Worm (Caenorhabditis elegans) whole organism, late embryonic: ENCODE data around the gene vps-16.

ENCODE experiments used
- ama-1 ChIP-seq: fragments of 150-350 bp; optimal IDR thresholded peaks from 2 replicates; lab custom pipeline; 2014
- ceh-34 ChIP-seq: sonication (generic microtip); optimal IDR thresholded peaks from 2 replicates; lab custom pipeline; 2016; ENCODE audit warnings: mild to moderate bottlenecking, missing genetic modification characterization, missing compliant biosample characterization
- ceh-45 ChIP-seq: fragments of 200-800 bp; sonication (Bioruptor generic); IDR thresholded peaks from 2 replicates; pipeline ENCODE4 v1.3.6; 2022; ENCODE audit warnings: missing genetic modification reagents, missing genetic modification characterization, missing compliant biosample characterization
- dve-1 ChIP-seq: sonication (generic microtip); optimal IDR thresholded peaks from 2 replicates; lab custom pipeline; 2017; ENCODE audit warnings: antibody characterized with exemption, mild to moderate bottlenecking, missing genetic modification characterization, missing compliant biosample characterization
- lin-11 ChIP-seq: fragments of 200-800 bp; sonication (Bioruptor generic); optimal IDR thresholded peaks from 2 replicates; lab custom pipeline; 2018; ENCODE audit warnings: mild to moderate bottlenecking, missing genetic modification characterization, missing compliant biosample characterization
- madf-2 ChIP-seq: sonication (generic microtip); optimal IDR thresholded peaks from 2 replicates; lab custom pipeline; 2017; ENCODE audit warnings: missing genetic modification characterization, missing compliant biosample characterization
- nfya-1 ChIP-seq: sonication (generic microtip); optimal IDR thresholded peaks from 2 replicates; lab custom pipeline; 2017; ENCODE audit warnings: missing genetic modification characterization, mild to moderate bottlenecking, missing compliant biosample characterization, antibody characterized with exemption, moderate library complexity
- nhr-11 ChIP-seq: fragments of 150-350 bp; optimal IDR thresholded peaks from 2 replicates; lab custom pipeline; 2014; ENCODE audit warnings: missing biosample characterization, missing genetic modification characterization
- pha-2 ChIP-seq: sonication (generic microtip); optimal IDR thresholded peaks from 2 replicates; lab custom pipeline; 2017; ENCODE audit warnings: mild to moderate bottlenecking, missing genetic modification characterization, missing compliant biosample characterization
- pha-4 ChIP-seq: fragments of 150-350 bp; optimal IDR thresholded peaks from 2 replicates; lab custom pipeline; 2018; ENCODE audit warnings: missing biosample characterization, missing genetic modification reagents, missing genetic modification characterization
- pqm-1 ChIP-seq: sonication (generic microtip); optimal IDR thresholded peaks from 2 replicates; lab custom pipeline; 2016; ENCODE audit warnings: missing genetic modification characterization, missing compliant biosample characterization
- sox-4 ChIP-seq: sonication (generic microtip); optimal IDR thresholded peaks from 2 replicates; lab custom pipeline; 2017; ENCODE audit warnings: mild to moderate bottlenecking, missing genetic modification characterization, inconsistent platforms, missing compliant biosample characterization
- ztf-16 ChIP-seq: sonication (generic microtip); optimal IDR thresholded peaks from 2 replicates; lab custom pipeline; 2017; ENCODE audit warnings: missing genetic modification characterization, missing compliant biosample characterization

- TF ChIP-seq madf-2 (tag; lab: Kevin White, UChicago) (no peak), pqm-1 (tag; lab: Kevin White, UChicago) (no peak), ztf-16 (no peak), pha-4 (tag; lab: Kevin White, UChicago) (no peak), lin-11 (no peak), ceh-45 (GFP tag; lab: Robert Waterston, UW) (no peak), sox-4 (tag; lab: Kevin White, UChicago) (no peak), dve-1 (no peak), ceh-34 (tag; lab: Kevin White, UChicago) (peak; percentile 60), pha-2 (tag; lab: Kevin White, UChicago) (no peak), nhr-11 (tag; lab: Kevin White, UChicago) (no peak), ama-1 (lab: Kevin White, UChicago) (no peak), nfya-1 (peak; percentile 18)
These were observed 27.9 kb upstream of the vps-16 start for ce11 chrIII:6405121-6405520.
